Worm (Caenorhabditis elegans): ENCODE results near the gene acl-1.

acl-1 gene

ce11 chrX:15846552-15846951 lies 3.1 kb upstream of the acl-1 start:
- no peak for TF ChIP-seq lin-11 (tag; optimal IDR thresholded peaks at IDR 0.05)
- TF ChIP-seq ceh-31 (tag; optimal IDR thresholded peaks at IDR 0.05) = no peak
- TF ChIP-seq ahr-1 (tag; optimal IDR thresholded peaks at IDR 0.05) = no peak
- no peak for TF ChIP-seq eyg-1 (tag; optimal IDR thresholded peaks at IDR 0.05)
- no peak for TF ChIP-seq ceh-34 (tag; optimal IDR thresholded peaks at IDR 0.05)
- no peak for TF ChIP-seq pax-1 (tag; optimal IDR thresholded peaks at IDR 0.05)
- TF ChIP-seq zip-5 (tag; optimal IDR thresholded peaks at IDR 0.05) = no peak
- no peak for TF ChIP-seq pag-3 (tag; optimal IDR thresholded peaks at IDR 0.05; ENCODE audit: borderline replicate concordance)
- no peak for TF ChIP-seq hlh-6 (tag; optimal IDR thresholded peaks at IDR 0.05)
- TF ChIP-seq hlh-13 (GFP tag; optimal IDR thresholded peaks at IDR 0.05) = no peak
- no peak for TF ChIP-seq tbx-7 (tag; optimal IDR thresholded peaks at IDR 0.05)
- TF ChIP-seq hlh-30 (tag; optimal IDR thresholded peaks at IDR 0.05; ENCODE audit: insufficient read depth) = no peak

ce11 chrX:15847543-15848087 lies 2.1 kb upstream of the acl-1 start, which contains the start of gene F59F4.3:
Gene F59F4.3, minus strand, starts transcription at chrX:15847593.
- no peak for TF ChIP-seq che-1 (tag; optimal IDR thresholded peaks at IDR 0.05)
- no peak for TF ChIP-seq odd-2 (tag; optimal IDR thresholded peaks at IDR 0.05)
- no peak for TF ChIP-seq ceh-19 (GFP tag; optimal IDR thresholded peaks at IDR 0.05)

DNA sequence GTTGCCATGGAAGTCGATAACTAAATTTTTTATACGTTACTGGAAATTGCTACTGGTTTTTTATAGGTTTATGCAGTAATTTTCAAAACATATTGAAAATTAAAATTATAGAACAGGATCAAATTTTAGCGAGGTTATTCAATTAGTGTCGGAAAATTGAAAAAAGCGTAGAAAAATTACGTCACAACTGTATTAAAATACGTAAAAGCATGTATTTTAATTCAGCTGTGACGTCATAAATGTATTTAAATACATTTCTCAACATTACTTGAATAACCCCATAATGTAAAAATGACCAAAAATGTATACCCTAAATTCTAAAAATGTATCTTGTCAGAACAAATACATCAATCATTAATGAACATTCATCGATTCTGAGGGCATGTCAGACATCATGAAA lies 818 bp upstream of the acl-1 start:
- TF ChIP-seq ceh-6 (GFP tag; optimal IDR thresholded peaks at IDR 0.05) = no peak
- no peak for TF ChIP-seq hlh-13 (GFP tag; optimal IDR thresholded peaks at IDR 0.05)
- no peak for TF ChIP-seq tbx-7 (tag; optimal IDR thresholded peaks at IDR 0.05)
- TF ChIP-seq C38D4.7 (GFP tag; optimal IDR thresholded peaks at IDR 0.05) = no peak
- no peak for TF ChIP-seq pag-3 (tag; optimal IDR thresholded peaks at IDR 0.05; ENCODE audit: borderline replicate concordance)

DNA sequence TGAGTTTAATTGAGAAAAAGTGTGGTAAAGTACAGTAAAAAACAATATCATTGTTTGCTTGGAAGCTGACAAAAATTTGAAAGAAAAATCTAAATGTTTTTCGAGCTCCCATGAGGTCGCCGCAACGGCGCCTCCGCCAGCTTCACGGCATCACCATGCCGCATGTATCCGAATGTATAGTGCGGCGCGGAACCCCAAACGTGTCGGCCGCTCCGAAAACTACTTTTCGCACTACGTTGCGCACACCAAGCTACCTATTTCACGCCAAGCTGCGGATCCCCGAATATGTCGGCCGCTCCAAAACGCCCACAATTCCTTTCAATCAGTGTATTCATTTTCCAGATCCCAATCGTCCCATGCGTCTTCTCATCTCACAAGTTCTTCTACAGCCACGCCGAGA lies 1.3 kb downstream of the acl-1 start:
- no peak for TF ChIP-seq ceh-18 (tag; optimal IDR thresholded peaks at IDR 0.05)
- no peak for TF ChIP-seq elt-4 (tag; optimal IDR thresholded peaks at IDR 0.05)
- TF ChIP-seq ceh-45 (GFP tag; IDR thresholded peaks at IDR 0.05) = no peak
- TF ChIP-seq gmeb-2 (tag; optimal IDR thresholded peaks at IDR 0.05) = no peak
- no peak for TF ChIP-seq eyg-1 (tag; optimal IDR thresholded peaks at IDR 0.05)
- no peak for TF ChIP-seq tbx-7 (tag; optimal IDR thresholded peaks at IDR 0.05)
- no peak for TF ChIP-seq pros-1 (tag; optimal IDR thresholded peaks at IDR 0.05)
- no peak for TF ChIP-seq nhr-11 (tag; optimal IDR thresholded peaks at IDR 0.05)
- TF ChIP-seq hlh-13 (GFP tag; optimal IDR thresholded peaks at IDR 0.05) = no peak
- TF ChIP-seq unc-86 (tag; optimal IDR thresholded peaks at IDR 0.05) = no peak
- no peak for TF ChIP-seq zip-5 (tag; optimal IDR thresholded peaks at IDR 0.05)
- TF ChIP-seq ama-1 (optimal IDR thresholded peaks at IDR 0.05) = no peak

- no peak for TF ChIP-seq pha-4 (tag; optimal IDR thresholded peaks at IDR 0.05)
- no peak for TF ChIP-seq ets-4 (tag; optimal IDR thresholded peaks at IDR 0.05)
- TF ChIP-seq rnt-1 (tag; optimal IDR thresholded peaks at IDR 0.05) = no peak
- TF ChIP-seq ceh-24 (tag; optimal IDR thresholded peaks at IDR 0.05) = no peak
- TF ChIP-seq pax-1 (tag; optimal IDR thresholded peaks at IDR 0.05) = no peak
- no peak for TF ChIP-seq ceh-22 (tag; optimal IDR thresholded peaks at IDR 0.05)
- TF ChIP-seq nhr-11 (tag; optimal IDR thresholded peaks at IDR 0.05) = no peak
- TF ChIP-seq C38D4.7 (GFP tag; optimal IDR thresholded peaks at IDR 0.05) = no peak
- no peak for TF ChIP-seq sox-4 (tag; optimal IDR thresholded peaks at IDR 0.05)
- no peak for TF ChIP-seq elt-4 (tag; optimal IDR thresholded peaks at IDR 0.05)
- no peak for TF ChIP-seq pha-2 (tag; optimal IDR thresholded peaks at IDR 0.05)
- TF ChIP-seq Y22D7AL.16 (tag; optimal IDR thresholded peaks at IDR 0.05) = no peak
- no peak for TF ChIP-seq pros-1 (tag; optimal IDR thresholded peaks at IDR 0.05)
- no peak for TF ChIP-seq ceh-45 (GFP tag; IDR thresholded peaks at IDR 0.05)
- no peak for TF ChIP-seq hlh-8 (tag; optimal IDR thresholded peaks at IDR 0.05)
These were observed 7.2 kb downstream of the acl-1 start, which contains the start of gene F53H4.2 for ce11 chrX:15856853-15857252. Gene F53H4.2, plus strand, starts transcription at chrX:15857153.

Measured in whole organism, late embryonic.